Fruit fly (Drosophila melanogaster) whole organism, adult: Measurements from ENCODE around the gene CG33723.

Experiments used
- CG11617 ChIP-seq: fragments of 200-800 bp; sonication (Bioruptor generic); optimal IDR thresholded peaks from 2 replicates; lab custom pipeline; 2017; ENCODE audit warnings: mild to moderate bottlenecking, missing biosample characterization, missing genetic modification reagents, missing genetic modification characterization
- CG12768 ChIP-seq: fragments of 200-800 bp; sonication (Bioruptor generic); optimal IDR thresholded peaks from 2 replicates; lab custom pipeline; 2017; ENCODE audit warnings: missing biosample characterization, missing genetic modification characterization, mild to moderate bottlenecking, moderate library complexity, missing genetic modification reagents
- CG14711 ChIP-seq: fragments of 200-800 bp; sonication (Bioruptor generic); optimal IDR thresholded peaks from 2 replicates; lab custom pipeline; 2018; ENCODE audit warnings: missing biosample characterization, mild to moderate bottlenecking, missing genetic modification characterization, moderate library complexity
- CG1620 ChIP-seq: fragments of 200-800 bp; sonication (Bioruptor generic); optimal IDR thresholded peaks from 2 replicates; lab custom pipeline; 2016; ENCODE audit warnings: missing biosample characterization, missing genetic modification characterization
- CG33017 ChIP-seq: fragments of 200-800 bp; sonication (Bioruptor generic); optimal IDR thresholded peaks from 2 replicates; lab custom pipeline; 2018; ENCODE audit warnings: missing biosample characterization, mild to moderate bottlenecking, missing genetic modification characterization, moderate library complexity
- CG7101 ChIP-seq: fragments of 200-800 bp; sonication (Bioruptor generic); optimal IDR thresholded peaks from 2 replicates; lab custom pipeline; 2018; ENCODE audit warnings: missing biosample characterization, mild to moderate bottlenecking, missing genetic modification characterization, moderate library complexity
- Clk ChIP-seq: fragments of 200-800 bp; sonication (Bioruptor generic); optimal IDR thresholded peaks from 2 replicates; lab custom pipeline; 2017; ENCODE audit warnings: missing biosample characterization, missing genetic modification characterization
- cic ChIP-seq: fragments of 200-800 bp; sonication (Bioruptor generic); optimal IDR thresholded peaks from 2 replicates; lab custom pipeline; 2017; ENCODE audit warnings: missing biosample characterization, mild to moderate bottlenecking, missing genetic modification characterization, moderate library complexity
- kay ChIP-seq: fragments of 200-800 bp; sonication (Bioruptor generic); peaks from one replicate; lab custom pipeline; 2016; ENCODE audit warnings: missing biosample characterization, missing genetic modification characterization, borderline replicate concordance
- toe ChIP-seq: fragments of 200-800 bp; sonication (Bioruptor generic); optimal IDR thresholded peaks from 2 replicates; lab custom pipeline; 2016; ENCODE audit warnings: missing biosample characterization, missing genetic modification characterization

DNA sequence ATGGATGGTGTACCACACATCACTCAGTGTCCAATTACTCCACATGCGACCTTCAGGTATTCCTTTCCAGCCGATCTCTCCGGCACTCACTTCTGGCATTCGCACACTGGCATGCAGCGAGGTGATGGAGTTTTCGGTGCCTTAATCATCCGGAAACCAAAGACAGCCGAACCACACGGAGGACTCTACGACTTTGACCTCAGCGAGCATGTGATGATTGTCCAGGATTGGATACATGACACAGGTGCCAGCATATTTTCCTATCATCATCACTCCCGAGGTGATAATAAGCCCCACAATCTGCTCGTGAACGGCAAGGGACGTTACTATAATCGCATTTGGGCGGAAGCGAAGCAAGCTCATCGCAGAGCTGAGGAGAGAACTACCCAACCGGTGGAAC lies 16.3 kb downstream of the CG33723 start:
- TF ChIP-seq CG1620 (GFP tag; lab: Kevin White, UChicago) (no peak), CG7101 (no peak), CG33017 (tag; lab: Kevin White, UChicago) (no peak), kay (GFP tag; lab: Kevin White, UChicago) (no peak), CG14711 (tag; lab: Kevin White, UChicago) (no peak), cic (GFP tag; lab: Kevin White, UChicago) (no peak), toe (no peak), Clk (GFP tag; lab: Kevin White, UChicago) (no peak), CG11617 (GFP tag; lab: Kevin White, UChicago) (no peak), CG12768 (GFP tag; lab: Kevin White, UChicago) (no peak)
